Worm (Caenorhabditis elegans): ENCODE results near the gene R06B10.7.

Gene R06B10.7

ce11 chrIII:954553-954952 lies 46.6 kb downstream of the R06B10.7 start, which contains the start of the genes T12B5.15 and T12B5.14:
Gene T12B5.15 (minus strand): TSS chrIII:954653.
Gene T12B5.14 (plus strand): TSS chrIII:954873.
- TF ChIP-seq sdc-2 (tag; optimal IDR thresholded peaks at IDR 0.05) (no peak), lim-6 (tag; optimal IDR thresholded peaks at IDR 0.05) (no peak), pqm-1 (tag; optimal IDR thresholded peaks at IDR 0.05) (no peak), ceh-45 (GFP tag; IDR thresholded peaks at IDR 0.05) (no peak), che-1 (tag; optimal IDR thresholded peaks at IDR 0.05) (no peak), ceh-22 (tag; optimal IDR thresholded peaks at IDR 0.05) (no peak)

ce11 chrIII:952184-952583 lies 49.0 kb downstream of the R06B10.7 start, which contains the start of gene fbxa-10:
Gene fbxa-10 (plus strand): TSS chrIII:952390.
- TF ChIP-seq ahr-1 (tag; optimal IDR thresholded peaks at IDR 0.05) (no peak), sdc-2 (tag; optimal IDR thresholded peaks at IDR 0.05) (no peak), unc-55 (GFP tag; optimal IDR thresholded peaks at IDR 0.05) (no peak), ets-4 (tag; optimal IDR thresholded peaks at IDR 0.05) (no peak), ztf-16 (tag; optimal IDR thresholded peaks at IDR 0.05) (no peak), nhr-11 (tag; optimal IDR thresholded peaks at IDR 0.05) (no peak), ttx-3 (tag; optimal IDR thresholded peaks at IDR 0.05) (no peak), ceh-30 (tag; optimal IDR thresholded peaks at IDR 0.05) (no peak), pha-2 (tag; optimal IDR thresholded peaks at IDR 0.05) (no peak), ceh-9 (tag; optimal IDR thresholded peaks at IDR 0.05) (no peak)
